Fruit fly (Drosophila melanogaster): ENCODE results near the gene MED1.

Gene MED1

dm6 chr3L:21617354-21617753, 16.9 kb downstream of the MED1 start, which contains the start of the genes S1P and CG11307 (continued):
- TF ChIP-seq CG15601 (tag; optimal IDR thresholded peaks at IDR 0.05) (no peak), bcd (GFP tag; optimal IDR thresholded peaks at IDR 0.05) (no peak), Vsx1 (GFP tag; optimal IDR thresholded peaks at IDR 0.05) (peak; percentile 87), CG10267 (tag; optimal IDR thresholded peaks at IDR 0.05) (peak; percentile 36), CG31224 (GFP tag; IDR thresholded peaks at IDR 0.05) (no peak), Bteb2 (GFP tag; optimal IDR thresholded peaks at IDR 0.05) (no peak), sob (GFP tag; IDR thresholded peaks at IDR 0.05) (no peak), CG30020 (tag; optimal IDR thresholded peaks at IDR 0.05) (peak; percentile 44), Blimp-1 (GFP tag; optimal IDR thresholded peaks at IDR 0.05) (no peak), CG14710 (tag; optimal IDR thresholded peaks at IDR 0.05) (peak; percentile 46), Hsf (GFP tag; optimal IDR thresholded peaks at IDR 0.05) (no peak), stwl (tag; optimal IDR thresholded peaks at IDR 0.05) (peak; percentile 68), sd (tag; optimal IDR thresholded peaks at IDR 0.05) (peak; percentile 98), Myb (GFP tag; optimal IDR thresholded peaks at IDR 0.05) (peak; percentile 6), NC2α (GFP tag; optimal IDR thresholded peaks at IDR 0.05) (no peak), E2f2 (GFP tag; IDR thresholded peaks at IDR 0.05) (peak; percentile 52), Neu2 (GFP tag; optimal IDR thresholded peaks at IDR 0.05; ENCODE audit: borderline replicate concordance) (no peak), crp (GFP tag; optimal IDR thresholded peaks at IDR 0.05) (peak; percentile 15 to 88), Dll (GFP tag; IDR thresholded peaks at IDR 0.05; ENCODE audit: partially characterized antibody) (no peak; the same call in 3 of the 4 replicates), CG10543 (GFP tag; optimal IDR thresholded peaks at IDR 0.05) (no peak)

- no peak for TF ChIP-seq YL-1 (GFP tag; optimal IDR thresholded peaks at IDR 0.05)
- TF ChIP-seq CG43689 (GFP tag; IDR thresholded peaks at IDR 0.05), result no peak
- no peak for TF ChIP-seq CG11723 (GFP tag; optimal IDR thresholded peaks at IDR 0.05)
- no peak for TF ChIP-seq z (GFP tag; IDR thresholded peaks at IDR 0.05)
- no peak for TF ChIP-seq Awh (GFP tag; IDR thresholded peaks at IDR 0.05)
- TF ChIP-seq CG1647 (GFP tag; optimal IDR thresholded peaks at IDR 0.05), result no peak
- no peak for TF ChIP-seq pum (GFP tag; optimal IDR thresholded peaks at IDR 0.05)
- TF ChIP-seq Ssrp (tag; optimal IDR thresholded peaks at IDR 0.05), result no peak
- TF ChIP-seq Hsf (GFP tag; optimal IDR thresholded peaks at IDR 0.05), result no peak
- TF ChIP-seq gcm2 (GFP tag; optimal IDR thresholded peaks at IDR 0.05), result no peak
- TF ChIP-seq CG9437 (GFP tag; optimal IDR thresholded peaks at IDR 0.05), result no peak
- no peak for TF ChIP-seq Ets97D (GFP tag; optimal IDR thresholded peaks at IDR 0.05)
- no peak for TF ChIP-seq ranshi (GFP tag; IDR thresholded peaks at IDR 0.05)
- no peak for TF ChIP-seq scrt (GFP tag; optimal IDR thresholded peaks at IDR 0.05)
- TF ChIP-seq CG13894 (tag; optimal IDR thresholded peaks at IDR 0.05), result no peak
- no peak for TF ChIP-seq CG1602 (GFP tag; optimal IDR thresholded peaks at IDR 0.05)
- TF ChIP-seq jing (GFP tag; optimal IDR thresholded peaks at IDR 0.05), result no peak
- TF ChIP-seq Xrp1 (GFP tag; IDR thresholded peaks at IDR 0.05), result no peak
- no peak for TF ChIP-seq CG17361 (GFP tag; IDR thresholded peaks at IDR 0.05)
- no peak for TF ChIP-seq CG30431 (GFP tag; optimal IDR thresholded peaks at IDR 0.05)
- TF ChIP-seq Sry-β (GFP tag; optimal IDR thresholded peaks at IDR 0.05), result no peak
- TF ChIP-seq CG6254 (GFP tag; optimal IDR thresholded peaks at IDR 0.05), result no peak
- 0 out of 4 replicates have a peak, but pooled peaks have one; percentile 24 for TF ChIP-seq chinmo (GFP tag; IDR thresholded peaks at IDR 0.05; ENCODE audit: partially characterized antibody)
- TF ChIP-seq corto (GFP tag; optimal IDR thresholded peaks at IDR 0.05), result no peak
- TF ChIP-seq CG13123 (GFP tag; optimal IDR thresholded peaks at IDR 0.05), result no peak
- TF ChIP-seq Gsc (GFP tag; IDR thresholded peaks at IDR 0.05), result no peak
- TF ChIP-seq dimm (GFP tag; IDR thresholded peaks at IDR 0.05), result no peak
- no peak for TF ChIP-seq CG12744 (GFP tag; optimal IDR thresholded peaks at IDR 0.05)
- TF ChIP-seq CG9876 (GFP tag; optimal IDR thresholded peaks at IDR 0.05), result no peak
- TF ChIP-seq slp2 (GFP tag; optimal IDR thresholded peaks at IDR 0.05), result no peak
- TF ChIP-seq nerfin-1 (tag; optimal IDR thresholded peaks at IDR 0.05), result peak; percentile 18
Measured at dm6 chr3L:21610535-21610934, 23.7 kb downstream of the MED1 start.
